Worm (Caenorhabditis elegans) whole organism, late embryonic: ENCODE data around the gene nep-21.

Experiments
- C08G9.2 ChIP-seq: sonication (generic microtip); optimal IDR thresholded peaks from 2 replicates; lab custom pipeline; 2016; ENCODE audit warnings: mild to moderate bottlenecking, missing genetic modification characterization, moderate library complexity, missing compliant biosample characterization
- C38D4.7 ChIP-seq: fragments of 200-800 bp; sonication (Bioruptor generic); optimal IDR thresholded peaks from 2 replicates; lab custom pipeline; 2018; ENCODE audit warnings: mild to moderate bottlenecking, missing genetic modification characterization, moderate library complexity, missing compliant biosample characterization
- K02D7.2 ChIP-seq: sonication (generic microtip); optimal IDR thresholded peaks from 2 replicates; lab custom pipeline; 2017; ENCODE audit warnings: mild to moderate bottlenecking, missing genetic modification characterization, missing compliant biosample characterization
- K09A11.1 ChIP-seq: sonication (generic microtip); optimal IDR thresholded peaks from 2 replicates; lab custom pipeline; 2017; ENCODE audit warnings: antibody characterized with exemption, mild to moderate bottlenecking, missing genetic modification characterization, missing compliant biosample characterization; ENCODE audit not compliant: insufficient read depth
- T23F11.4 ChIP-seq: fragments of 200-800 bp; sonication (Bioruptor generic); optimal IDR thresholded peaks from 2 replicates; lab custom pipeline; 2018; ENCODE audit warnings: mild to moderate bottlenecking, missing genetic modification characterization, missing compliant biosample characterization
- Y22D7AL.16 ChIP-seq: sonication (generic microtip); optimal IDR thresholded peaks from 2 replicates; lab custom pipeline; 2016; ENCODE audit warnings: missing genetic modification characterization, missing compliant biosample characterization
- ahr-1 ChIP-seq: sonication (generic microtip); optimal IDR thresholded peaks from 2 replicates; lab custom pipeline; 2016; ENCODE audit warnings: missing genetic modification characterization, missing compliant biosample characterization
- ama-1 ChIP-seq: fragments of 150-350 bp; optimal IDR thresholded peaks from 2 replicates; lab custom pipeline; 2014
- ceh-14 ChIP-seq: sonication (generic microtip); optimal IDR thresholded peaks from 2 replicates; lab custom pipeline; 2016; ENCODE audit warnings: missing genotype, missing genetic modification characterization, missing compliant biosample characterization
- ceh-19 ChIP-seq: fragments of 200-800 bp; sonication (Bioruptor generic); optimal IDR thresholded peaks from 2 replicates; lab custom pipeline; 2018; ENCODE audit warnings: mild to moderate bottlenecking, missing genetic modification characterization, missing compliant biosample characterization
- ceh-22 ChIP-seq: sonication (generic microtip); optimal IDR thresholded peaks from 2 replicates; lab custom pipeline; 2017; ENCODE audit warnings: missing biosample characterization, missing genetic modification characterization
- ceh-24 ChIP-seq: sonication (generic microtip); optimal IDR thresholded peaks from 2 replicates; lab custom pipeline; 2016; ENCODE audit warnings: mild to moderate bottlenecking, missing genetic modification characterization, missing compliant biosample characterization
- ceh-30 ChIP-seq: fragments of 150-350 bp; optimal IDR thresholded peaks from 2 replicates; lab custom pipeline; 2014; ENCODE audit warnings: missing biosample characterization, missing genetic modification characterization
- ceh-31 ChIP-seq: sonication (generic microtip); optimal IDR thresholded peaks from 2 replicates; lab custom pipeline; 2016; ENCODE audit warnings: missing genetic modification characterization, missing compliant biosample characterization
- ceh-34 ChIP-seq: sonication (generic microtip); optimal IDR thresholded peaks from 2 replicates; lab custom pipeline; 2016; ENCODE audit warnings: mild to moderate bottlenecking, missing genetic modification characterization, missing compliant biosample characterization
- ceh-45 ChIP-seq: fragments of 200-800 bp; sonication (Bioruptor generic); IDR thresholded peaks from 2 replicates; pipeline ENCODE4 v1.3.6; 2022; ENCODE audit warnings: missing genetic modification reagents, missing genetic modification characterization, missing compliant biosample characterization
- ceh-6 ChIP-seq: fragments of 200-800 bp; sonication (Bioruptor generic); optimal IDR thresholded peaks from 2 replicates; lab custom pipeline; 2018; ENCODE audit warnings: mild to moderate bottlenecking, missing genetic modification characterization, missing compliant biosample characterization
- dmd-4 ChIP-seq: sonication (generic microtip); optimal IDR thresholded peaks from 2 replicates; lab custom pipeline; 2016; ENCODE audit warnings: borderline replicate concordance, missing genetic modification characterization, missing compliant biosample characterization
- elt-4 ChIP-seq: sonication (generic microtip); optimal IDR thresholded peaks from 2 replicates; lab custom pipeline; 2016; ENCODE audit warnings: missing genetic modification characterization, missing compliant biosample characterization
- ets-4 ChIP-seq: sonication (generic microtip); optimal IDR thresholded peaks from 2 replicates; lab custom pipeline; 2016; ENCODE audit warnings: missing genetic modification characterization, missing compliant biosample characterization
- eyg-1 ChIP-seq: sonication (generic microtip); optimal IDR thresholded peaks from 2 replicates; lab custom pipeline; 2016; ENCODE audit warnings: missing genotype, missing genetic modification characterization, missing compliant biosample characterization
- fkh-6 ChIP-seq: sonication (generic microtip); optimal IDR thresholded peaks from 2 replicates; lab custom pipeline; 2016; ENCODE audit warnings: missing genetic modification characterization, missing compliant biosample characterization
- hlh-6 ChIP-seq: sonication (generic microtip); optimal IDR thresholded peaks from 2 replicates; lab custom pipeline; 2016; ENCODE audit warnings: missing genotype, missing genetic modification characterization, missing compliant biosample characterization
- lim-6 ChIP-seq: sonication (generic microtip); optimal IDR thresholded peaks from 2 replicates; lab custom pipeline; 2016; ENCODE audit warnings: missing genetic modification characterization, missing compliant biosample characterization
- lin-11 ChIP-seq: fragments of 200-800 bp; sonication (Bioruptor generic); optimal IDR thresholded peaks from 2 replicates; lab custom pipeline; 2018; ENCODE audit warnings: mild to moderate bottlenecking, missing genetic modification characterization, missing compliant biosample characterization
- madf-2 ChIP-seq: sonication (generic microtip); optimal IDR thresholded peaks from 2 replicates; lab custom pipeline; 2017; ENCODE audit warnings: missing genetic modification characterization, missing compliant biosample characterization
- npax-4 ChIP-seq: sonication (generic microtip); optimal IDR thresholded peaks from 2 replicates; lab custom pipeline; 2016; ENCODE audit warnings: missing genetic modification characterization, missing compliant biosample characterization
- odd-2 ChIP-seq: sonication (generic microtip); optimal IDR thresholded peaks from 2 replicates; lab custom pipeline; 2017; ENCODE audit warnings: antibody characterized with exemption, mild to moderate bottlenecking, missing genetic modification characterization, missing compliant biosample characterization
- pag-3 ChIP-seq: sonication (generic microtip); optimal IDR thresholded peaks from 2 replicates; lab custom pipeline; 2016; ENCODE audit warnings: missing compliant biosample characterization, missing genetic modification characterization, borderline replicate concordance
- pat-9 ChIP-seq: fragments of 200-800 bp; sonication (Bioruptor generic); optimal IDR thresholded peaks from 2 replicates; lab custom pipeline; 2018; ENCODE audit warnings: mild to moderate bottlenecking, missing genetic modification characterization, moderate library complexity, missing compliant biosample characterization
- pax-1 ChIP-seq: fragments of 150-350 bp; optimal IDR thresholded peaks from 2 replicates; lab custom pipeline; 2014; ENCODE audit warnings: missing biosample characterization, missing genetic modification characterization
- pha-2 ChIP-seq: sonication (generic microtip); optimal IDR thresholded peaks from 2 replicates; lab custom pipeline; 2017; ENCODE audit warnings: mild to moderate bottlenecking, missing genetic modification characterization, missing compliant biosample characterization
- rnt-1 ChIP-seq: sonication (generic microtip); optimal IDR thresholded peaks from 2 replicates; lab custom pipeline; 2016; ENCODE audit warnings: missing genetic modification characterization, missing compliant biosample characterization
- sdc-2 ChIP-seq: sonication (generic microtip); optimal IDR thresholded peaks from 2 replicates; lab custom pipeline; 2016; ENCODE audit warnings: missing genotype, missing genetic modification characterization, missing compliant biosample characterization
- tbx-7 ChIP-seq: sonication (generic microtip); optimal IDR thresholded peaks from 2 replicates; lab custom pipeline; 2016; ENCODE audit warnings: missing genotype, missing genetic modification characterization, missing compliant biosample characterization
- unc-3 ChIP-seq, 2 experiments: fragments of 200-800 bp in 1 of 2; sonication (Bioruptor generic) in 1 of 2; sonication (generic microtip) in 1 of 2; conservative IDR thresholded peaks in 1 of 2; optimal IDR thresholded peaks in 1 of 2; 2 replicates each; pipeline versions ENCODE4 v1.3.6 to Lab custom; 2016 to 2022; ENCODE audit warnings: missing compliant biosample characterization in 2 of 2, missing genetic modification characterization in 2 of 2, missing genetic modification reagents in 1 of 2
- ztf-16 ChIP-seq: sonication (generic microtip); optimal IDR thresholded peaks from 2 replicates; lab custom pipeline; 2017; ENCODE audit warnings: missing genetic modification characterization, missing compliant biosample characterization

nep-21 gene

ce11 chrV:14248025-14248424 lies 21.8 kb upstream of the nep-21 start, which contains the start of gene K02E11.4:
K02E11.4 (minus strand) TSS chrV:14248125.
- TF ChIP-seq C08G9.2 (no peak), Y22D7AL.16 (tag; lab: Kevin White, UChicago) (no peak), pat-9 (tag; lab: Kevin White, UChicago) (no peak), ceh-30 (tag; lab: Kevin White, UChicago) (no peak), ceh-34 (no peak), pax-1 (tag; lab: Kevin White, UChicago) (no peak), ceh-14 (tag; lab: Kevin White, UChicago) (no peak), ets-4 (no peak), eyg-1 (tag; lab: Kevin White, UChicago) (no peak), npax-4 (tag; lab: Kevin White, UChicago) (no peak), tbx-7 (tag; lab: Kevin White, UChicago) (no peak), sdc-2 (no peak), ceh-24 (no peak), ceh-6 (GFP tag; lab: Kevin White, UChicago) (no peak), hlh-6 (tag; lab: Kevin White, UChicago) (no peak), lim-6 (no peak), pha-2 (tag; lab: Kevin White, UChicago) (no peak)

DNA sequence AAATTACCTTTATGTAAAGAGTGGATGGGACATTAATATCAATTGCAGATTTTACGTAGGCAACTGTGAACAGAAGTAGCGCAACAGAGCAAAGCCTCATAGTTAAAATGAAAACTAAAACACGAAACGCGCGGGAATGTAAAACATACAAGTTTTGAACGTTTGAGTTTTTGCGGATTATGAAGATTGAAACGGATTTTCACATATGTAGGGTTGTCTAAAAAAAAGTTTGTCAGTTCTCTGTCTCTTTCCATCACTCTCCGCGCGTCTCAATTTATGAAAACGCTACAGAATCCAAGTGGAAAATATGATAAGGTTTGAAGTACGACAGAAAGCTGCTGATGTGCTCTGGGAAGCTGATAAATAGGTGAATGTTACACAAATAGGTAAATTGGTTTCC lies 20.5 kb upstream of the nep-21 start, which contains the start of gene K02E11.3:
K02E11.3 (minus strand) TSS at position 101 of the 400 bp plus-strand sequence.
- TF ChIP-seq C38D4.7 (GFP tag; lab: Kevin White, UChicago) (no peak), C08G9.2 (no peak), odd-2 (tag; lab: Kevin White, UChicago) (no peak), T23F11.4 (GFP tag; lab: Kevin White, UChicago) (no peak), K09A11.1 (tag; lab: Kevin White, UChicago) (no peak), K02D7.2 (tag; lab: Kevin White, UChicago) (no peak), ceh-30 (tag; lab: Kevin White, UChicago) (no peak), ceh-22 (no peak), npax-4 (tag; lab: Kevin White, UChicago) (no peak), fkh-6 (no peak), pax-1 (tag; lab: Kevin White, UChicago) (no peak)

ce11 chrV:14243904-14244303 lies 17.6 kb upstream of the nep-21 start, which contains the start of gene sre-7:
sre-7 (plus strand) TSS chrV:14244204.
- TF ChIP-seq madf-2 (tag; lab: Kevin White, UChicago) (no peak), K02D7.2 (tag; lab: Kevin White, UChicago) (no peak), unc-3 (GFP tag; conservative IDR thresholded peaks at IDR 0.05; lab: Robert Waterston, UW) (no peak), unc-3 (tag; optimal IDR thresholded peaks at IDR 0.05; lab: Kevin White, UChicago) (no peak), ztf-16 (tag; lab: Kevin White, UChicago) (no peak), ceh-45 (GFP tag; lab: Robert Waterston, UW) (no peak), pag-3 (tag; lab: Kevin White, UChicago) (no peak), ama-1 (lab: Kevin White, UChicago) (no peak), C08G9.2 (no peak), ceh-14 (tag; lab: Kevin White, UChicago) (no peak)

ce11 chrV:14240694-14241201 lies 14.5 kb upstream of the nep-21 start, which contains the start of gene K02E11.10:
K02E11.10 (minus strand) TSS chrV:14241151.
- TF ChIP-seq rnt-1 (tag; lab: Kevin White, UChicago) (no peak), pax-1 (tag; lab: Kevin White, UChicago) (no peak), T23F11.4 (GFP tag; lab: Kevin White, UChicago) (peak; percentile 4), elt-4 (peak; percentile 63), K02D7.2 (tag; lab: Kevin White, UChicago) (no peak)

ce11 chrV:14235942-14236341 lies 9.7 kb upstream of the nep-21 start, which contains the start of gene ent-3:
ent-3 (minus strand) TSS chrV:14236042.
- TF ChIP-seq ahr-1 (tag; lab: Kevin White, UChicago) (no peak), ceh-19 (GFP tag; lab: Kevin White, UChicago) (no peak), ama-1 (lab: Kevin White, UChicago) (no peak), dmd-4 (tag; lab: Kevin White, UChicago) (no peak), ceh-31 (tag; lab: Kevin White, UChicago) (no peak), lin-11 (tag; lab: Kevin White, UChicago) (no peak), C08G9.2 (no peak)
